Fruit fly (Drosophila melanogaster): ENCODE measurements around the gene Arp5.

Gene Arp5

DNA sequence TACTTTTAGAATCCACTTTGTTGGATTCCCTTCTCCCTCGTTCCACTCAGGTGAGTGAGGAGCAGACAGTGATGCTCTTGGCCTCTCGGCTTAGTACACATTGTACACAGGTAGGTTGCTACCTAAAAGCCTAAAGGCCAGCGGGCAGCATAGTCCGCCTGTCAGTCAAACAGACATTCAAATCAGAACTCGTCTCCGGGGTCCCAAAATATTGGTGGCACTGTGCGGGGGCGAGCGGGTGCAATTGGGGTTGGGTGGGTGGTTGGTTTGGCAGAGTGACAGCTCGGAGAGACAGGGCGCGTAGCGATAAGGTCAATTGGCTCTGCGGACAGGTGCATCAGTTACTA is 12.5 kb downstream of the Arp5 start:
- TF ChIP-seq ttk (optimal IDR thresholded peaks at IDR 0.05) (no peak), h (optimal IDR thresholded peaks at IDR 0.05) (no peak), insv (optimal IDR thresholded peaks at IDR 0.05) (no peak), psq (optimal IDR thresholded peaks at IDR 0.05) (no peak), Sin3A (optimal IDR thresholded peaks at IDR 0.05) (no peak), Myc (optimal IDR thresholded peaks at IDR 0.05) (no peak)

DNA sequence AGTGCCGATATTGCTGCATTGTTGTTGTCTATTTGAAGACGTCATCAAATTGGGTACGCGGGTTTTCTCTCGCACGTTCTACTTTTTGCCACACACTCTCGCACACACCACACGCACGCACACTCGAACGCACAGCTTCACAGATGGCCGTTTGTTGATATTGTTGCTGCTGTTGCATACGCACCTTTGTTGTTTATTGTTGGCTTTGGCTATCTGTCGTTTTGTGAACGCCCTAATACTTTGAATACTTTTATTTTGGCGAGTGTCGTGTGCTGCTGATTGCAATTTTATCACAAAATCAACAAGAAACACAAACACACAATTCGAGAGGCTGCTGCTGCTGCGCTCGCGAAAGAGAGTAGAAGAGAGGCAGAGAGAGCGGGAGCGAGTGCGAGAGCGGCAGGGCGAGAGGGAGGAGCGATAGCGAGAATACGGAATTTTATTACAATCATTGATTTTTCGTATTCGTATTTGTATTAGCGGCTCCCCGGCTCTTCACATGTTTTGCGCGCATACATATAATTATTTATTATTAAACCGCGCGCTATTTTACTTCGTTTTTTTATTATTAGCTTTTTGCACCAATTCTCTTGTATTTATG is 13.3 kb downstream of the Arp5 start:
- TF ChIP-seq Myc (optimal IDR thresholded peaks at IDR 0.05) (no peak), insv (optimal IDR thresholded peaks at IDR 0.05) (no peak), ttk (optimal IDR thresholded peaks at IDR 0.05) (no peak)

DNA sequence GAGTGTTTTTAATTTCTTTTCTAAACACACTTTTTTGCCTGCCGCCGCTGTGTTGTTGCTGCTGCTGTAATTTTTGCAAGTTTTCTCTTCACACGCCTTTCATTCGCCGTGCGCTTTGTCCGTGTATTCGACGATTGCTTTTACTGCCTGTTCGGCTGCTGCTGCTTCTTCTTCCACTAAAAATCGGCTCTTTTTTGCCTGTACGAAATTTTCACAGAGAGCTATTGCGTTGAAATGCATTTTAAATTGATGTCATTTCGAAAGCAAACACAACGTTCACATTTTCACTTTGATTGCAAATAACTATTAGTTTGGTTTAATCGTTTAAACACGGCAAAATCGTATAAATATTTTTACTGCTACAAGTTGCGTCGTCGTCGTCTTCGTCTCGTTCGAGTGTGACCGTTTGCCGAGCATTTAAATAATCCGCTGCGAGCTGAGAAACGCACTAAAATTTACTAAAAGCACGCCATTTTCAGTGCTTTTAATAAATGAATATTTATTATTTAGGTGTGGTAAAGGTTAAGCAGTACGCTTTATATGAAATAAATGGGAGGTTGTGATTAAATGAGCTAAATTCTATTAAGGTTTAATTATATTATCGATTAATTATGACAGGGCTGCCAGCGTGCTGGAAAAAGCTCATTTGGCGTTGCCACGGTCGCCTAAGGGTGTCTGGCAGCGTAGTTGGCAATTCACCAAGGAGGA is 14.0 kb downstream of the Arp5 start, which contains the start of the genes Ssdp and CG7985:
Gene Ssdp, minus strand, starts transcription at position 419 of the 708 bp plus-strand sequence.
Gene CG7985, plus strand, starts transcription at position 681 of the 708 bp plus-strand sequence.
- TF ChIP-seq ttk (optimal IDR thresholded peaks at IDR 0.05) (no peak), Sin3A (optimal IDR thresholded peaks at IDR 0.05) (no peak), psq (optimal IDR thresholded peaks at IDR 0.05) (no peak), h (optimal IDR thresholded peaks at IDR 0.05) (no peak), insv (optimal IDR thresholded peaks at IDR 0.05) (no peak), Myc (optimal IDR thresholded peaks at IDR 0.05) (no peak)

DNA sequence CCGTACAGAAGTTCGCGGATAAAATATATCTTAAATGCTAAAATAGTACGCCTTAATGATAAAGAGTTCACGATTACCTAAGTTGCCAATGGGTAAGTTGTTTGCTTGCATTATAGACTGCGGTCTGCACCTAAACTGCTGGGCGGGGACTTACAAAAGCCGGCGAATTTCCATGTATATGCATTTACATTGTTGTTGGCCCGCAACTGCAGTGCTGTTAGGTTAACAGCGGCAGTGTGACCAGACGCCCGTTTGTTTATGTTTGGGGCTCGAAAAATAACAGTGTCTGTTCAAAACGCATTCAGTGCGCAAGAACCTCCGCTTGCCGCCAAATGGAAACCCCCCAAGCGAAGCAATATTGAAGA is 14.6 kb downstream of the Arp5 start:
- no peak for TF ChIP-seq ttk (optimal IDR thresholded peaks at IDR 0.05)
- TF ChIP-seq psq (optimal IDR thresholded peaks at IDR 0.05): no peak
- TF ChIP-seq insv (optimal IDR thresholded peaks at IDR 0.05): no peak
- no peak for TF ChIP-seq Myc (optimal IDR thresholded peaks at IDR 0.05)
- TF ChIP-seq h (optimal IDR thresholded peaks at IDR 0.05): no peak
- no peak for TF ChIP-seq Sin3A (optimal IDR thresholded peaks at IDR 0.05)

DNA sequence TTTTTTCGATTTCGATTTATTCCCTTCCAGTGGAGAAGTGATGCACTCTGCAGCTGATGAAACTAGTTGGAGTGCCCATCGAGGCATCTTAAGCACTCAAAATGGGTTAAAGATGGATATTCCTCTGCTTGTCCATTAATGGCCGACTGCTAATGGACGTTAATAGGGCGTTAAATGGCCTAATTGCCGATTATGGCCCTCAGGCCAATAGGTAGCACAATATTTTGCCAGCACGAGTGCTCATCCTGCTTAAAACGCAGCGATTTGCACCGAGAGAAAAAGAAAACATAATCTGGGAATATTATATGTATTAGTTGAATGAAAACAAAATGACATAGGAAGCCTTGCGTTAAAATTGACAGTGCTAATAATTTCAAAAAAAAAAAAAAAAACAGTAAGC is 23.2 kb downstream of the Arp5 start, which contains the start of gene CG44158:
Gene CG44158, plus strand, starts transcription at position 301 of the 400 bp plus-strand sequence.
- TF ChIP-seq ttk (optimal IDR thresholded peaks at IDR 0.05): no peak
- no peak for TF ChIP-seq h (optimal IDR thresholded peaks at IDR 0.05)
- TF ChIP-seq insv (optimal IDR thresholded peaks at IDR 0.05): no peak
- no peak for TF ChIP-seq Myc (optimal IDR thresholded peaks at IDR 0.05)

DNA sequence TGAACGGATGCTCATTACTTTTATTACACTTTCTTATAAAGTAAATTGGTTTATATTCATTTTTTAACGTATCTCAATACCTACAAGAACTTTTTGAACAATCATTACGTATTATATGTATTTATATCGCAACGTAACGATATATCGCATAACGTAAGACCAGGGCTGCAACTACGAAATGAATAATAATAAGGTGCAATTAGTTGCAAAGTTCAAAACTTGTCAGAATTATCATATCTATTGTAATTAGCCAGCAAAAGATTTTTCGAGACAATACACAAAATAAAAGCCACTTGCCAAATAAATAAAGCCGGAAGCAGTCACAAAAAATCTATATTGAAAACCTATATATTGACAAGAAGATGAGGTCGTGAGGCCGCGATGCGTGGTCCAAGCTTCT is 30.0 kb downstream of the Arp5 start:
- no peak for TF ChIP-seq insv (optimal IDR thresholded peaks at IDR 0.05)
- no peak for TF ChIP-seq h (optimal IDR thresholded peaks at IDR 0.05)
- TF ChIP-seq ttk (optimal IDR thresholded peaks at IDR 0.05): no peak
- no peak for TF ChIP-seq psq (optimal IDR thresholded peaks at IDR 0.05)
- TF ChIP-seq Sin3A (optimal IDR thresholded peaks at IDR 0.05): no peak
- TF ChIP-seq Myc (optimal IDR thresholded peaks at IDR 0.05): no peak

DNA sequence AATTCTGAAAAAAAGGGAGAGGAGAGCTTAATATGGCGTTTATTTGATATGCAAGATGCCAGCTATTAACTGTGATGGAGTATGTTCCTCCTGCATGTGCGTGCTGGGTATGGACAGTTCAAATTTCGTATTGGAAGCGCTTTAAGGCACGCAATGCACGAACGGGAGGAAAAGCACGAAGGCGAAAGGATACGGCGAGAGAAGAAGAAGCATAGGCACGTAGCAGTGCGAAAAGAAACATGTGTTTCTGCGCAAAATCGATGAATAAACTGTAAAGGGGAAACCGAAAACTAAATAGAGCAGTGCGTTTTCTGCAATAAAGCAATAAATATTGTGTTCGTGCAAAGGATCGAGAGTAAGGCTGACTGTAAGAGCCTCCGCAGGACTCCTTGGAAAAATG is 30.6 kb downstream of the Arp5 start, which contains the start of gene CG14314:
Gene CG14314, plus strand, starts transcription at position 243 of the 400 bp plus-strand sequence.
- no peak for TF ChIP-seq psq (optimal IDR thresholded peaks at IDR 0.05)
- TF ChIP-seq insv (optimal IDR thresholded peaks at IDR 0.05): no peak
- no peak for TF ChIP-seq h (optimal IDR thresholded peaks at IDR 0.05)
- no peak for TF ChIP-seq ttk (optimal IDR thresholded peaks at IDR 0.05)
- no peak for TF ChIP-seq Sin3A (optimal IDR thresholded peaks at IDR 0.05)
- no peak for TF ChIP-seq Myc (optimal IDR thresholded peaks at IDR 0.05)

DNA sequence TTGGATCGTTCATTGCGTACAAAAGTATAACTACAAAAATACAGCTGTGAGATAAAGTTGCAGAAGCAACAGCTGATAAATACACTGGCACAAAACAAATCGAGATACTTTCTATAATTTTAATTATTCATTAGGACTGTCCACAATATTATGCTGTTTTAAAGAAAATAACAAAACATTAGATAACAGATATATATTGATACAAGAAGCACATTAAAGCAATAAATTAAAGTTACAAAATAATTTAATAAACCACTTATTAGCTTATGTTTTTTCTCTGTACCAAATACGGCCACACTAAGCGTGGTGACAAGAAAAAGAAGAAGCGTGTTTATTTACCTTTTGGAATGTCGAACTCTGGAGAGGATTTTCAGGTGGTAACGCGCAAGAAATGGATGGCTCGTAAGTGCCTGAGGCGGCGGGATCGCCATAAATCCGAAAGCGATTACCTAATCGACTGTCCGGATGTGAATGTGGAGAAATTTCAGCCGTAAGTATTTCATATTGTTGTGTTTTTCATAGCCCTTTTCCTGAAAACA is 35.0 kb downstream of the Arp5 start, which contains the start of the genes CG7988 and CG7183:
Gene CG7988, plus strand, starts transcription at position 316 of the 539 bp plus-strand sequence.
Gene CG7183, minus strand, starts transcription at position 489 of the 539 bp plus-strand sequence.
- TF ChIP-seq ttk (optimal IDR thresholded peaks at IDR 0.05) (no peak), insv (optimal IDR thresholded peaks at IDR 0.05) (no peak), psq (optimal IDR thresholded peaks at IDR 0.05) (no peak), Myc (optimal IDR thresholded peaks at IDR 0.05) (no peak), Sin3A (optimal IDR thresholded peaks at IDR 0.05) (no peak), h (optimal IDR thresholded peaks at IDR 0.05) (no peak)

DNA sequence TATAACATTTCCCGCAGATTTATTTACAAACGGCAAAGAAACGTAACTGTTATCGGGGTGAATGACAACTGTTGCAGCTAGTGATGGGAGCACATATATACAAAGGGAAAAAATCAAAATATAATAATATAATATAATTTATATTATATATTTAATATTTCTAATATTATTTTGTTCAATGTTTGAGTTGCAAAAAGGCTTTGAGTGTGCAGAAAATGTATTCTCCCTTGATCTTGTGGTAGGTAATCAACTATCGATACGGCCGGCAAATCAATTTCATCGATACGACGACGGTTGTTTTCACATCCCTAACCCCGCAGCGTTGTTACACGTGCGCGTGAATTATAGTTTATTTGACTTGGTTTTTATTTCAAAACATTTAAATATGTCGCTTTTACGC is 38.1 kb downstream of the Arp5 start, which contains the start of the genes mTerf5 and Non3:
Gene mTerf5, minus strand, starts transcription at position 249 of the 400 bp plus-strand sequence.
Gene Non3, plus strand, starts transcription at position 289 of the 400 bp plus-strand sequence.
- TF ChIP-seq ttk (optimal IDR thresholded peaks at IDR 0.05) (no peak), Myc (optimal IDR thresholded peaks at IDR 0.05) (no peak), h (optimal IDR thresholded peaks at IDR 0.05) (no peak), Sin3A (optimal IDR thresholded peaks at IDR 0.05) (no peak), insv (optimal IDR thresholded peaks at IDR 0.05) (no peak), psq (optimal IDR thresholded peaks at IDR 0.05) (no peak)

DNA sequence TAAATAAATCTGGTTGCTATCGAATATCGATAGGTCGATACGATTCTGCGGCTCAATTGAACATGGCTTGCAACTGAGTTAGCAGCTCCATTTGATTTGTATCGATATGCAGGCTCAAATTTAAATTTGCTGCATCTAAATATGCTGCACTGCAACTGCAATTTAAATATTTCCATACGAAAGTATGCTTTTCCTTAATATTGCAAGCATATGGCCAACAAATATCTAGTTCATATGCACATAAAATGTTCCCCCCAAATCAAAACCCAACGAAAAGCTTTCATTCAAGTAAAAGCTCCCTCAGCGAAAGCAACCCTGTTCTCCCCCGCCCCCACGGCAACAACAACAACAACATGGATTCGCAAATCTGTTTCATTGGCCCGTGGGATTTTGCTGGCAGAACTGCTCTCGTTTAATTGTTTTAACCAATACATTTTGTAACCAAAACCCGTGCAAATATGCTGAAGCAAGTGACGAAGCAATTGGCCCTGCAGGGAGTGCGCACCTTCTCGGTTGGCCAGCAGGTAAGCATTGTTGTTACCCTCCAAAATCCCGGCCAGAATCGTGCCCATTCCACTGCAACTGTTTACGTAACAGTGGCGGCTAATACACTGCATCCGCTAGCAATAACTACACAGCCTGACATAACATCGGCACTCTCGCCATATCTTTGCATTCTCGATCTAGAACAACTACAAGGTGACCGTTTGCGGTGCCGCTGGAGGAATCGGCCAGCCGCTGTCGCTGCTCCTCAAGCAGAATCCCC is 40.9 kb downstream of the Arp5 start, which contains the start of the genes CG7168 and Mdh2:
Gene CG7168, minus strand, starts transcription at position 40 of the 766 bp plus-strand sequence.
Gene Mdh2, plus strand, starts transcription at position 354 of the 766 bp plus-strand sequence.
- no peak for TF ChIP-seq Sin3A (optimal IDR thresholded peaks at IDR 0.05)

DNA sequence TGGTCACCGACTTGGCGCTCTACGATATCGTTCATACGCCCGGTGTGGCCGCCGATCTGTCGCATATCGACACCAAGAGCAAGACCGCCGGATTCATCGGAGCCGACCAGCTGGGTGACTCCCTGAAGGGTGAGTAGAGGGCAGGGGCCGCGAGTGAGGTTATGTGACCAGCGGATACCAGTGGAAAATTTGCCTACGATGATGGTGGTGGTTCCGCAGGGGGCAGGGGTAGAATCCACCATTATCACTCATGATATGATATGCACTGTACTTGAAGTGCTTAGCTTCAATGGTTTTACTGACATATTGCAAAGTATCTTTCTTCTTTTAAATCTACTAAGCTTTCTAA is 41.5 kb downstream of the Arp5 start:
- TF ChIP-seq h (optimal IDR thresholded peaks at IDR 0.05) (no peak), Myc (optimal IDR thresholded peaks at IDR 0.05) (no peak), Sin3A (optimal IDR thresholded peaks at IDR 0.05) (no peak), psq (optimal IDR thresholded peaks at IDR 0.05) (no peak), insv (optimal IDR thresholded peaks at IDR 0.05) (no peak), ttk (optimal IDR thresholded peaks at IDR 0.05) (no peak)

DNA sequence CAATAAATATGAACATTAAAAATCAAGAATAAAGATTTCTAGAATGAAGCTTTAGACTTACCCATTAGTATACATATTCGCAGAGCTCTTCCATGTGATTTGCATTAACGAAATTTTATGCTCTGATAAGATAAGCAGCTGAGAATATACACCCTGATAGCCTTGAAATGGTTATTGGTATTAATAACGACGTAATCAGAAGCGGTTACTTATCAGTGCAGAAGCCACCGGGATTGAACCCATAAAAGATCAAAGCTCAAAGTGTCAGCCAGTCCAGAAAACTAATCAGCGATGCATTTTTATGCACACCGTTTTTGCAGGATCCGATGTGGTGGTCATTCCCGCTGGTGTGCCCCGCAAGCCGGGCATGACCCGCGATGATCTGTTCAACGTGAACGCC is 42.1 kb downstream of the Arp5 start:
- TF ChIP-seq psq (optimal IDR thresholded peaks at IDR 0.05) (no peak), insv (optimal IDR thresholded peaks at IDR 0.05) (no peak), h (optimal IDR thresholded peaks at IDR 0.05) (no peak), Myc (optimal IDR thresholded peaks at IDR 0.05) (no peak)

All from Kc167 (cell line).